Worm (Caenorhabditis elegans) whole organism, L3 larva: ENCODE results near the gene tmd-2.

Experiments used
- aly-2 ChIP-seq: fragments of 150-350 bp; optimal IDR thresholded peaks from 2 replicates; lab custom pipeline; 2014; ENCODE audit warnings: missing biosample characterization, missing genetic modification characterization
- elt-2 ChIP-seq: sonication (generic microtip); optimal IDR thresholded peaks from 2 replicates; lab custom pipeline; 2016; ENCODE audit warnings: missing genetic modification reagents, mild to moderate bottlenecking, missing genetic modification characterization, missing compliant biosample characterization
- fos-1 ChIP-seq: fragments of 150-350 bp; optimal IDR thresholded peaks from 2 replicates; lab custom pipeline; 2014; ENCODE audit warnings: missing biosample characterization, missing genetic modification characterization
- unc-62 ChIP-seq: fragments of 150-350 bp; sonication (generic microtip); optimal IDR thresholded peaks from 4 replicates; lab custom pipeline; 2014; ENCODE audit warnings: missing biosample characterization, missing genetic modification reagents, missing genetic modification characterization

DNA sequence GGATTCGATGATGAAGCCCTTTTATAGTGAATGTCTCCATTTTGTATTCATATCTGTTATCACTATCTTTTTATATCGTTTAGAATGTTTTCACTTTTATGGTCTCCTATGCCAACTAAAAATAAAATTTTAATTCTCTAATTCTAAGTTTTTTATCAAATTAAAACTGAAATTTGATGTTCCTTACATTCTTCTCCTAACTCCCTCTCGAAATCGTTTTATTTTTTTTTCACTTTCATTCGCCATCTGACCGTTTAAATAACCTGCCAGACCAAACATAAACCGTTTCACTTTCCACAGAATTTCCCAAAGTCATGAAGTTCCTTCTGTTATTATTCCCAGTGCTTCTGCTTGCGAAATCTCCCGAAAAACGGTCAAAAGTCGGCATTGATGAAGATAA, 44.7 kb downstream of the tmd-2 start, which contains the start of gene F52E1.5:
- TF ChIP-seq aly-2 (tag; lab: Kevin White, UChicago): no peak
- no peak for TF ChIP-seq elt-2
- no peak for TF ChIP-seq fos-1
- no peak for TF ChIP-seq unc-62 (GFP tag; lab: Kevin White, UChicago)
